ENCODE assay signal across 1 fruit fly cellular context in the genomic region with DNA sequence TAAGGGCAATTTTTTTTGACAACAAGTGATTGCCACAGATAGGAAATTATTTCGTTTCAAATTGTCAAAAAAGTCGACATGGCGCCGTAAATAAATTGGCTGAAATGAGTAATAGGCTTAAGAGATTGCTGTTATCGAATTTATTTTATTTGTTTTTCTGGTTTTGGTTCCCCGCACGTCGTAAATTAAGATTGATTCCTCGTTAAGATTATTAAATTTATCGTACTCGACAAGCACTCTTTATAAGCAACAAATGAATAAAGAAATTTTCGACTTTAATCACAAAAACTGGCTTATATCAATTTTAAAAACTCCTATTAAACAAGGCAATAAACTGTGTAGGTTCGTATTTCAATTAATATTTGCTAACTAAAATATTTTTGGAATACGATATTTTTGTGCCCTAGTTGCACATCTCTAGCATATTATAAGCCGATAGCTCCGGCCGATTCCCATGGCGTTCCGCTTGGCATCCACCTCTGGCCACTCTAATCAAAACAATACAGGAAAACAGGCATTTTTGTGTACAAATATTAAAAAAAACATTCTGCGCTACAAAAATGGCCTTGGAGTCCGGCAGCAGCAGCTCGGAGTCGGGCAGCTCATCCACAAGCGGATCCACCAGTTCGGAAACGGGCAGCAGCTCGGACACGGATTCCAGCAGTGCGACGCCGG.
TF ChIP-seq lines count a peak whose summit lies in the region.

A gene (plus strand): TSS at position 471 of the 675 bp plus-strand sequence.

TF ChIP-seq in whole organism, embryonic, 481 proteins besides CTCF, POLR2A, EP300 and RAD21 (continued from another document and continues in another):
- TF ChIP-seq knrl (GFP tag; IDR thresholded peaks at IDR 0.05; lab: Robert Waterston, UW; ENCODE audit: partially characterized antibody) (peak; percentile 90), CG16779 (GFP tag; IDR thresholded peaks at IDR 0.05; lab: Robert Waterston, UW) (no peak), YL-1 (GFP tag; optimal IDR thresholded peaks at IDR 0.05; lab: Kevin White, UChicago) (peak; percentile 27), tio (GFP tag; optimal IDR thresholded peaks at IDR 0.05; lab: Kevin White, UChicago) (no peak), bigmax (GFP tag; optimal IDR thresholded peaks at IDR 0.05; lab: Kevin White, UChicago) (no peak), chinmo (GFP tag; IDR thresholded peaks at IDR 0.05; lab: Robert Waterston, UW; ENCODE audit: partially characterized antibody) (peak; percentile 60; the same call in 3 of the 4 replicates), tgo (GFP tag; IDR thresholded peaks at IDR 0.05; lab: Robert Waterston, UW) (no peak), ind (GFP tag; optimal IDR thresholded peaks at IDR 0.05; lab: Kevin White, UChicago) (no peak), CG13123 (GFP tag; optimal IDR thresholded peaks at IDR 0.05; lab: Kevin White, UChicago) (no peak), CG3995 (GFP tag; optimal IDR thresholded peaks at IDR 0.05; lab: Kevin White, UChicago) (peak; percentile 40), CG3847 (GFP tag; IDR thresholded peaks at IDR 0.05; lab: Robert Waterston, UW) (peak; percentile 76), CG12391 (tag; optimal IDR thresholded peaks at IDR 0.05; lab: Kevin White, UChicago) (peak; percentile 52), CrebB (tag; optimal IDR thresholded peaks at IDR 0.05; lab: Kevin White, UChicago) (no peak), lab (GFP tag; optimal IDR thresholded peaks at IDR 0.05; lab: Kevin White, UChicago) (no peak), Mrtf (GFP tag; IDR thresholded peaks at IDR 0.05; lab: Robert Waterston, UW) (no peak), CG6254 (GFP tag; optimal IDR thresholded peaks at IDR 0.05; lab: Kevin White, UChicago) (no peak), cas (GFP tag; IDR thresholded peaks at IDR 0.05; lab: Robert Waterston, UW) (no peak), B-H2 (GFP tag; optimal IDR thresholded peaks at IDR 0.05; lab: Kevin White, UChicago) (peak; percentile 41), cg (GFP tag; optimal IDR thresholded peaks at IDR 0.05; lab: Kevin White, UChicago) (no peak), CG13624 (GFP tag; optimal IDR thresholded peaks at IDR 0.05; lab: Kevin White, UChicago) (peak; percentile 38), PHDP (tag; optimal IDR thresholded peaks at IDR 0.05; lab: Kevin White, UChicago) (no peak), CG2116 (GFP tag; optimal IDR thresholded peaks at IDR 0.05; lab: Kevin White, UChicago) (peak; percentile 27), dati (GFP tag; IDR thresholded peaks at IDR 0.05; lab: Robert Waterston, UW) (no peak), ATbp (GFP tag; optimal IDR thresholded peaks at IDR 0.05; lab: Kevin White, UChicago) (no peak), fd96Cb (tag; optimal IDR thresholded peaks at IDR 0.05; lab: Kevin White, UChicago) (no peak), Camta (GFP tag; optimal IDR thresholded peaks at IDR 0.05; lab: Kevin White, UChicago) (no peak), CG14965 (GFP tag; optimal IDR thresholded peaks at IDR 0.05; lab: Kevin White, UChicago; ENCODE audit: borderline replicate concordance) (no peak), Hr78 (GFP tag; optimal IDR thresholded peaks at IDR 0.05; lab: Kevin White, UChicago) (no peak), CG11247 (GFP tag; IDR thresholded peaks at IDR 0.05; lab: Robert Waterston, UW) (0 out of 2 replicates have a peak, but pooled peaks have one; percentile 41), Ada2b (GFP tag; IDR thresholded peaks at IDR 0.05; lab: Robert Waterston, UW) (no peak), klu (GFP tag; IDR thresholded peaks at IDR 0.05; lab: Robert Waterston, UW) (no peak), Dbx (GFP tag; IDR thresholded peaks at IDR 0.05; lab: Robert Waterston, UW) (peak; percentile 45; the same call in 1 of the 3 replicates), CG13296 (GFP tag; optimal IDR thresholded peaks at IDR 0.05; lab: Kevin White, UChicago) (peak; percentile 28), CG4820 (GFP tag; optimal IDR thresholded peaks at IDR 0.05; lab: Kevin White, UChicago) (no peak), zen (tag; optimal IDR thresholded peaks at IDR 0.05; lab: Kevin White, UChicago) (no peak), corto (GFP tag; optimal IDR thresholded peaks at IDR 0.05; lab: Kevin White, UChicago) (no peak), CG8944 (GFP tag; optimal IDR thresholded peaks at IDR 0.05; lab: Kevin White, UChicago) (no peak), Lhr (GFP tag; optimal IDR thresholded peaks at IDR 0.05; lab: Kevin White, UChicago) (peak; percentile 6), sens (GFP tag; lab: Kevin White, UChicago) (peak; percentile 81), Dip3 (GFP tag; optimal IDR thresholded peaks at IDR 0.05; lab: Kevin White, UChicago) (no peak), kay (GFP tag; optimal IDR thresholded peaks at IDR 0.05; lab: Kevin White, UChicago) (no peak), Ets65A (GFP tag; lab: Kevin White, UChicago) (peak; percentile 87), CG7357 (GFP tag; IDR thresholded peaks at IDR 0.05; lab: Robert Waterston, UW) (no peak), abd-A (tag; optimal IDR thresholded peaks at IDR 0.05; lab: Kevin White, UChicago) (no peak), Chrac-16 (GFP tag; optimal IDR thresholded peaks at IDR 0.05; lab: Kevin White, UChicago) (no peak), crc (GFP tag; optimal IDR thresholded peaks at IDR 0.05; lab: Kevin White, UChicago) (no peak), CG17568 (GFP tag; optimal IDR thresholded peaks at IDR 0.05; lab: Kevin White, UChicago) (no peak), CG1832 (GFP tag; optimal IDR thresholded peaks at IDR 0.05; lab: Kevin White, UChicago) (no peak), tap (tag; optimal IDR thresholded peaks at IDR 0.05; lab: Kevin White, UChicago) (no peak), Sry-δ (GFP tag; optimal IDR thresholded peaks at IDR 0.05; lab: Kevin White, UChicago) (peak; percentile 92), CG1647 (GFP tag; optimal IDR thresholded peaks at IDR 0.05; lab: Kevin White, UChicago) (no peak), Spps (tag; optimal IDR thresholded peaks at IDR 0.05; lab: Kevin White, UChicago) (no peak), Bteb2 (GFP tag; optimal IDR thresholded peaks at IDR 0.05; lab: Kevin White, UChicago) (no peak), odd (GFP tag; optimal IDR thresholded peaks at IDR 0.05; lab: Kevin White, UChicago) (no peak), Bgb (GFP tag; IDR thresholded peaks at IDR 0.05; lab: Robert Waterston, UW; ENCODE audit: partially characterized antibody) (peak; percentile 86), tx (GFP tag; optimal IDR thresholded peaks at IDR 0.05; lab: Kevin White, UChicago) (peak; percentile 17), Dek (tag; optimal IDR thresholded peaks at IDR 0.05; lab: Kevin White, UChicago) (peak; percentile 8), Max (GFP tag; optimal IDR thresholded peaks at IDR 0.05; lab: Kevin White, UChicago) (no peak), ap (GFP tag; IDR thresholded peaks at IDR 0.05; lab: Robert Waterston, UW) (0 out of 2 replicates have a peak, but pooled peaks have one; percentile 9), slp2 (GFP tag; optimal IDR thresholded peaks at IDR 0.05; lab: Kevin White, UChicago) (no peak), CG1233 (GFP tag; optimal IDR thresholded peaks at IDR 0.05; lab: Kevin White, UChicago) (no peak), Med (GFP tag; lab: Kevin White, UChicago) (peak; percentile 88), br (optimal IDR thresholded peaks at IDR 0.05; lab: Kevin White, UChicago) (no peak), CG18262 (tag; optimal IDR thresholded peaks at IDR 0.05; lab: Kevin White, UChicago) (no peak), Dref (GFP tag; IDR thresholded peaks at IDR 0.05; lab: Robert Waterston, UW) (peak; percentile 56), croc (GFP tag; conservative IDR thresholded peaks at IDR 0.05; lab: Robert Waterston, UW) (no peak), D (optimal IDR thresholded peaks at IDR 0.05; lab: Kevin White, UChicago) (no peak), D (GFP tag; optimal IDR thresholded peaks at IDR 0.05; lab: Kevin White, UChicago) (no peak), grau (tag; optimal IDR thresholded peaks at IDR 0.05; lab: Kevin White, UChicago) (peak; percentile 50), trem (tag; optimal IDR thresholded peaks at IDR 0.05; lab: Kevin White, UChicago) (peak; percentile 52), CG12942 (GFP tag; optimal IDR thresholded peaks at IDR 0.05; lab: Kevin White, UChicago) (no peak), Nf-YA (GFP tag; IDR thresholded peaks at IDR 0.05; lab: Robert Waterston, UW) (no peak), kah (GFP tag; optimal IDR thresholded peaks at IDR 0.05; lab: Kevin White, UChicago) (no peak), dysf (GFP tag; IDR thresholded peaks at IDR 0.05; lab: Robert Waterston, UW) (peak; percentile 11; the same call in 1 of the 3 replicates), en (GFP tag; optimal IDR thresholded peaks at IDR 0.05; lab: Kevin White, UChicago) (no peak), CG18476 (GFP tag; optimal IDR thresholded peaks at IDR 0.05; lab: Kevin White, UChicago) (no peak), bbx (GFP tag; IDR thresholded peaks at IDR 0.05; lab: Robert Waterston, UW; ENCODE audit: partially characterized antibody) (peak; percentile 87), gfzf (GFP tag; optimal IDR thresholded peaks at IDR 0.05; lab: Kevin White, UChicago) (peak; percentile 88), CG17328 (GFP tag; IDR thresholded peaks at IDR 0.05; lab: Robert Waterston, UW) (no peak), Blimp-1 (GFP tag; optimal IDR thresholded peaks at IDR 0.05; lab: Kevin White, UChicago) (no peak), CG16813 (GFP tag; IDR thresholded peaks at IDR 0.05; lab: Robert Waterston, UW; ENCODE audit: partially characterized antibody) (peak; percentile 90), dm (GFP tag; optimal IDR thresholded peaks at IDR 0.05; lab: Kevin White, UChicago) (no peak), CG2199 (GFP tag; IDR thresholded peaks at IDR 0.05; lab: Robert Waterston, UW) (no peak), pum (GFP tag; optimal IDR thresholded peaks at IDR 0.05; lab: Kevin White, UChicago) (peak; percentile 3), ase (GFP tag; IDR thresholded peaks at IDR 0.05; lab: Robert Waterston, UW) (no peak), Dll (GFP tag; IDR thresholded peaks at IDR 0.05; lab: Robert Waterston, UW; ENCODE audit: partially characterized antibody) (peak; percentile 88), Hmr (GFP tag; optimal IDR thresholded peaks at IDR 0.05; lab: Kevin White, UChicago) (no peak), Side (GFP tag; optimal IDR thresholded peaks at IDR 0.05; lab: Kevin White, UChicago) (peak; percentile 11), zen2 (GFP tag; IDR thresholded peaks at IDR 0.05; lab: Robert Waterston, UW; ENCODE audit: partially characterized antibody) (peak; percentile 85), Xrp1 (GFP tag; IDR thresholded peaks at IDR 0.05; lab: Robert Waterston, UW) (0 out of 2 replicates have a peak, but pooled peaks have one; percentile 24), sug (tag; optimal IDR thresholded peaks at IDR 0.05; lab: Kevin White, UChicago) (peak; percentile 37), Doc2 (GFP tag; IDR thresholded peaks at IDR 0.05; lab: Robert Waterston, UW) (no peak), sisA (GFP tag; IDR thresholded peaks at IDR 0.05; lab: Robert Waterston, UW) (no peak; the same call in none of the 2 replicates), CG10654 (GFP tag; optimal IDR thresholded peaks at IDR 0.05; lab: Kevin White, UChicago) (no peak), CG30020 (tag; optimal IDR thresholded peaks at IDR 0.05; lab: Kevin White, UChicago) (peak; percentile 55), schlank (tag; optimal IDR thresholded peaks at IDR 0.05; lab: Kevin White, UChicago) (no peak), nau (GFP tag; optimal IDR thresholded peaks at IDR 0.05; lab: Kevin White, UChicago) (no peak), D19A (tag; optimal IDR thresholded peaks at IDR 0.05; lab: Kevin White, UChicago) (no peak), Asciz (GFP tag; optimal IDR thresholded peaks at IDR 0.05; lab: Kevin White, UChicago) (no peak), unc-4 (GFP tag; IDR thresholded peaks at IDR 0.05; lab: Robert Waterston, UW; ENCODE audit: partially characterized antibody) (peak; percentile 91), unpg (GFP tag; optimal IDR thresholded peaks at IDR 0.05; lab: Kevin White, UChicago) (peak; percentile 33), Hr51 (GFP tag; optimal IDR thresholded peaks at IDR 0.05; lab: Kevin White, UChicago) (peak in 1 of 2 experiments; percentile 1), ato (GFP tag; IDR thresholded peaks at IDR 0.05; lab: Robert Waterston, UW; ENCODE audit: partially characterized antibody) (peak; percentile 76), CG4360 (GFP tag; IDR thresholded peaks at IDR 0.05; lab: Robert Waterston, UW) (0 out of 2 replicates have a peak, but pooled peaks have one; percentile 5), run (tag; optimal IDR thresholded peaks at IDR 0.05; lab: Kevin White, UChicago) (no peak), Atf3 (GFP tag; optimal IDR thresholded peaks at IDR 0.05; lab: Kevin White, UChicago) (no peak), al (GFP tag; IDR thresholded peaks at IDR 0.05; lab: Robert Waterston, UW) (0 out of 2 replicates have a peak, but pooled peaks have one; percentile 42), CG10274 (GFP tag; optimal IDR thresholded peaks at IDR 0.05; lab: Kevin White, UChicago) (no peak), HLH4C (GFP tag; IDR thresholded peaks at IDR 0.05; lab: Robert Waterston, UW; ENCODE audit: partially characterized antibody) (peak; percentile 71), mld (GFP tag; IDR thresholded peaks at IDR 0.05; lab: Robert Waterston, UW; ENCODE audit: partially characterized antibody) (peak; percentile 75), CG6765 (GFP tag; optimal IDR thresholded peaks at IDR 0.05; lab: Kevin White, UChicago) (no peak), chif (GFP tag; optimal IDR thresholded peaks at IDR 0.05; lab: Kevin White, UChicago) (peak in 1 of 2 experiments; percentile 28), cato (GFP tag; optimal IDR thresholded peaks at IDR 0.05; lab: Kevin White, UChicago; ENCODE audit: borderline replicate concordance) (no peak), pita (GFP tag; optimal IDR thresholded peaks at IDR 0.05; lab: Kevin White, UChicago) (no peak), CG10267 (tag; optimal IDR thresholded peaks at IDR 0.05; lab: Kevin White, UChicago) (peak; percentile 41), CG1792 (GFP tag; optimal IDR thresholded peaks at IDR 0.05; lab: Kevin White, UChicago) (no peak), NC2β (GFP tag; optimal IDR thresholded peaks at IDR 0.05; lab: Kevin White, UChicago) (no peak), Usf (GFP tag; optimal IDR thresholded peaks at IDR 0.05; lab: Kevin White, UChicago) (no peak), chn (GFP tag; optimal IDR thresholded peaks at IDR 0.05; lab: Kevin White, UChicago) (no peak), gcm (GFP tag; optimal IDR thresholded peaks at IDR 0.05; lab: Kevin White, UChicago) (no peak), Dad (GFP tag; optimal IDR thresholded peaks at IDR 0.05; lab: Kevin White, UChicago) (no peak), sima (GFP tag; optimal IDR thresholded peaks at IDR 0.05; lab: Kevin White, UChicago) (no peak), eyg (GFP tag; optimal IDR thresholded peaks at IDR 0.05; lab: Kevin White, UChicago) (no peak), CG31365 (tag; optimal IDR thresholded peaks at IDR 0.05; lab: Kevin White, UChicago) (no peak), CG17186 (GFP tag; optimal IDR thresholded peaks at IDR 0.05; lab: Kevin White, UChicago) (peak; percentile 14)
